Fruit fly (Drosophila melanogaster) whole organism, embryonic: ENCODE data around the gene Tyler.

Source experiments
- CG1024 ChIP-seq: fragments of 200-800 bp; sonication (Bioruptor generic); IDR thresholded peaks from 2 replicates; pipeline ENCODE4 v1.3.6; 2022; ENCODE audit warnings: missing biosample characterization, missing genetic modification characterization
- CG10431 ChIP-seq: fragments of 200-800 bp; sonication (Bioruptor generic); optimal IDR thresholded peaks from 3 replicates; lab custom pipeline; 2018; ENCODE audit warnings: missing biosample characterization, mild to moderate bottlenecking, missing genetic modification characterization
- CG10959 ChIP-seq: fragments of 200-800 bp; sonication (Bioruptor generic); IDR thresholded peaks from 2 replicates; pipeline ENCODE4 v1.3.6; 2022; ENCODE audit warnings: missing biosample characterization, missing genetic modification characterization
- CG11093 ChIP-seq: fragments of 200-800 bp; sonication (Bioruptor generic); IDR thresholded peaks from 3 replicates; pipeline ENCODE4 v1.3.6; 2022; ENCODE audit warnings: missing biosample characterization, missing genetic modification characterization
- CG12104 ChIP-seq: fragments of 200-800 bp; sonication (Bioruptor generic); optimal IDR thresholded peaks from 3 replicates; lab custom pipeline; 2016; ENCODE audit warnings: missing biosample characterization, missing genetic modification characterization
- CG1233 ChIP-seq: fragments of 200-800 bp; sonication (Bioruptor generic); optimal IDR thresholded peaks from 4 replicates; lab custom pipeline; 2018; ENCODE audit warnings: missing biosample characterization, mild to moderate bottlenecking, missing genetic modification characterization
- CG13424 ChIP-seq: fragments of 200-800 bp; sonication (Bioruptor generic); optimal IDR thresholded peaks from 2 replicates; lab custom pipeline; 2019; ENCODE audit warnings: missing biosample characterization, mild to moderate bottlenecking, missing genetic modification characterization, moderate library complexity
- CG15269 ChIP-seq: fragments of 200-800 bp; sonication (Bioruptor generic); optimal IDR thresholded peaks from 2 replicates; lab custom pipeline; 2018; ENCODE audit warnings: missing biosample characterization, mild to moderate bottlenecking, missing genetic modification characterization, moderate library complexity
- CG1529 ChIP-seq: fragments of 200-800 bp; sonication (Bioruptor generic); optimal IDR thresholded peaks from 3 replicates; lab custom pipeline; 2018; ENCODE audit warnings: missing biosample characterization, missing genetic modification characterization
- CG17328 ChIP-seq: fragments of 200-800 bp; sonication (Bioruptor generic); IDR thresholded peaks from 2 replicates; pipeline ENCODE4 v1.3.6; 2022; ENCODE audit warnings: missing biosample characterization, missing genetic modification characterization
- CG17359 ChIP-seq: fragments of 200-800 bp; sonication (Bioruptor generic); optimal IDR thresholded peaks from 3 replicates; lab custom pipeline; 2018; ENCODE audit warnings: missing biosample characterization, mild to moderate bottlenecking, missing genetic modification characterization, moderate library complexity
- CG17802 ChIP-seq: fragments of 200-800 bp; sonication (Bioruptor generic); optimal IDR thresholded peaks from 2 replicates; lab custom pipeline; 2018; ENCODE audit warnings: missing biosample characterization, mild to moderate bottlenecking, missing genetic modification characterization, moderate library complexity
- CG1792 ChIP-seq: fragments of 200-800 bp; sonication (Bioruptor generic); optimal IDR thresholded peaks from 2 replicates; lab custom pipeline; 2016; ENCODE audit warnings: missing biosample characterization, missing genetic modification characterization
- CG31388 ChIP-seq: fragments of 200-800 bp; sonication (Bioruptor generic); optimal IDR thresholded peaks from 2 replicates; lab custom pipeline; 2016; ENCODE audit warnings: missing biosample characterization, missing genetic modification characterization
- CG32772 ChIP-seq: fragments of 200-800 bp; sonication (Bioruptor generic); IDR thresholded peaks from 2 replicates; pipeline ENCODE4 v1.3.6; 2022; ENCODE audit warnings: missing biosample characterization, missing genetic modification characterization
- CG34422 ChIP-seq: fragments of 200-800 bp; sonication (Bioruptor generic); IDR thresholded peaks from 3 replicates; pipeline ENCODE4 v1.3.6; 2022; ENCODE audit warnings: missing biosample characterization, missing genetic modification characterization
- CG4328 ChIP-seq: fragments of 200-800 bp; sonication (Bioruptor generic); optimal IDR thresholded peaks from 3 replicates; lab custom pipeline; 2017; ENCODE audit warnings: missing biosample characterization, missing genetic modification reagents, missing genetic modification characterization
- CG6683 ChIP-seq: fragments of 200-800 bp; sonication (Bioruptor generic); optimal IDR thresholded peaks from 2 replicates; lab custom pipeline; 2017; ENCODE audit warnings: missing biosample characterization, mild to moderate bottlenecking, missing genetic modification characterization, missing genetic modification reagents
- CG7556 ChIP-seq: fragments of 200-800 bp; sonication (Bioruptor generic); optimal IDR thresholded peaks from 2 replicates; lab custom pipeline; 2017; ENCODE audit warnings: missing biosample characterization, mild to moderate bottlenecking, missing genetic modification characterization
- CG7745 ChIP-seq: fragments of 200-800 bp; sonication (Bioruptor generic); optimal IDR thresholded peaks from 2 replicates; lab custom pipeline; 2018; ENCODE audit warnings: missing biosample characterization, mild to moderate bottlenecking, missing genetic modification characterization, moderate library complexity
- CG9215 ChIP-seq: fragments of 200-800 bp; sonication (Bioruptor generic); IDR thresholded peaks from 2 replicates; pipeline ENCODE4 v1.3.6; 2022; ENCODE audit warnings: missing biosample characterization, missing genetic modification characterization
- CG9876 ChIP-seq: fragments of 200-800 bp; sonication (Bioruptor generic); optimal IDR thresholded peaks from 2 replicates; lab custom pipeline; 2016; ENCODE audit warnings: missing biosample characterization, missing genetic modification characterization
- CTCF ChIP-seq: fragments of 200-800 bp; sonication (Bioruptor generic); optimal IDR thresholded peaks from 2 replicates; lab custom pipeline; 2017; ENCODE audit warnings: missing biosample characterization, mild to moderate bottlenecking, missing genetic modification characterization, moderate library complexity
- Chrac-16 ChIP-seq: fragments of 200-800 bp; sonication (Bioruptor generic); optimal IDR thresholded peaks from 3 replicates; lab custom pipeline; 2016; ENCODE audit warnings: missing biosample characterization, missing genetic modification characterization
- Dad ChIP-seq: fragments of 200-800 bp; sonication (Bioruptor generic); optimal IDR thresholded peaks from 3 replicates; lab custom pipeline; 2016; ENCODE audit warnings: missing biosample characterization, missing genetic modification characterization
- Dip3 ChIP-seq: fragments of 200-800 bp; sonication (Bioruptor generic); optimal IDR thresholded peaks from 3 replicates; lab custom pipeline; 2016; ENCODE audit warnings: missing biosample characterization, missing genetic modification characterization
- H15 ChIP-seq: fragments of 200-800 bp; sonication (Bioruptor generic); IDR thresholded peaks from 3 replicates; pipeline ENCODE4 v1.3.6; 2022; ENCODE audit warnings: missing biosample characterization, missing genetic modification characterization
- H2.0 ChIP-seq: fragments of 200-800 bp; sonication (Bioruptor generic); IDR thresholded peaks from 2 replicates; pipeline ENCODE4 v1.3.6; 2022; ENCODE audit warnings: missing biosample characterization, missing genetic modification characterization
- Hr39 ChIP-seq: fragments of >200 bp; optimal IDR thresholded peaks from 2 replicates; lab custom pipeline; 2017
- Hr51 ChIP-seq, 2 experiments: fragments of 200-800 bp; sonication (Bioruptor generic); optimal IDR thresholded peaks; 2 replicates in 1 of 2; 3 replicates in 1 of 2; lab custom pipeline; 2016 to 2018; ENCODE audit warnings: missing biosample characterization in 2 of 2, missing genetic modification characterization in 2 of 2, mild to moderate bottlenecking in 1 of 2, moderate library complexity in 1 of 2
- Hsf ChIP-seq: fragments of 200-800 bp; sonication (Bioruptor generic); optimal IDR thresholded peaks from 3 replicates; lab custom pipeline; 2016; ENCODE audit warnings: missing biosample characterization, missing genetic modification characterization
- Meics ChIP-seq: fragments of 200-800 bp; sonication (Bioruptor generic); optimal IDR thresholded peaks from 2 replicates; lab custom pipeline; 2017; ENCODE audit warnings: missing biosample characterization, mild to moderate bottlenecking, missing genetic modification characterization
- Myb ChIP-seq: fragments of 200-800 bp; sonication (Bioruptor generic); optimal IDR thresholded peaks from 2 replicates; lab custom pipeline; 2016; ENCODE audit warnings: missing biosample characterization, missing genetic modification characterization
- Pdp1 ChIP-seq, 2 experiments: fragments of 200-800 bp; sonication (Bioruptor generic); optimal IDR thresholded peaks; 3 replicates each; lab custom pipeline; 2016; ENCODE audit warnings: missing biosample characterization in 2 of 2, missing genetic modification characterization in 2 of 2, mild to moderate bottlenecking in 1 of 2, moderate library complexity in 1 of 2
- Xbp1 ChIP-seq: fragments of 200-800 bp; sonication (Bioruptor generic); optimal IDR thresholded peaks from 3 replicates; lab custom pipeline; 2016; ENCODE audit warnings: missing biosample characterization, mild to moderate bottlenecking, missing genetic modification characterization
- YL-1 ChIP-seq: fragments of 200-800 bp; sonication (Bioruptor generic); optimal IDR thresholded peaks from 3 replicates; lab custom pipeline; 2017; ENCODE audit warnings: missing biosample characterization, mild to moderate bottlenecking, missing genetic modification characterization
- aop ChIP-seq: fragments of 200-800 bp; sonication (Bioruptor generic); IDR thresholded peaks from 2 replicates; pipeline ENCODE4 v1.3.6; 2022; ENCODE audit warnings: missing biosample characterization, missing genetic modification characterization
- ash1 ChIP-seq: fragments of 200-800 bp; sonication (Bioruptor generic); optimal IDR thresholded peaks from 2 replicates; lab custom pipeline; 2018; ENCODE audit warnings: missing biosample characterization, mild to moderate bottlenecking, missing genetic modification characterization
- bcd ChIP-seq: fragments of 200-800 bp; sonication (Bioruptor generic); optimal IDR thresholded peaks from 2 replicates; lab custom pipeline; 2017; ENCODE audit warnings: missing biosample characterization, mild to moderate bottlenecking, missing genetic modification characterization
- btn ChIP-seq: fragments of 200-800 bp; sonication (Bioruptor generic); optimal IDR thresholded peaks from 2 replicates; lab custom pipeline; 2016; ENCODE audit warnings: missing biosample characterization, missing genetic modification characterization
- cas ChIP-seq: fragments of 200-800 bp; sonication (Bioruptor generic); IDR thresholded peaks from 2 replicates; pipeline ENCODE4 v1.3.6; 2022; ENCODE audit warnings: missing biosample characterization, missing genetic modification characterization
- danr ChIP-seq: fragments of 200-800 bp; sonication (Bioruptor generic); IDR thresholded peaks from 2 replicates; pipeline ENCODE4 v1.3.6; 2022; ENCODE audit warnings: missing biosample characterization, missing genetic modification characterization
- dpn ChIP-seq, 2 experiments: fragments of 200-800 bp; sonication (Bioruptor generic); optimal IDR thresholded peaks; 3 replicates each; lab custom pipeline; 2016; ENCODE audit warnings: missing biosample characterization in 2 of 2, missing genetic modification characterization in 2 of 2
- gfzf ChIP-seq: fragments of 200-800 bp; sonication (Bioruptor generic); optimal IDR thresholded peaks from 2 replicates; lab custom pipeline; 2016; ENCODE audit warnings: missing biosample characterization, mild to moderate bottlenecking, missing genetic modification characterization, moderate library complexity
- ken ChIP-seq: fragments of 200-800 bp; sonication (Bioruptor generic); IDR thresholded peaks from 3 replicates; pipeline ENCODE4 v1.3.6; 2022; ENCODE audit warnings: missing biosample characterization, missing genetic modification characterization
- knrl ChIP-seq: fragments of 200-800 bp; sonication (Bioruptor generic); IDR thresholded peaks from 3 replicates; pipeline ENCODE4 v1.3.6; 2022; ENCODE audit warnings: missing biosample characterization, missing genetic modification characterization; ENCODE audit not compliant: partially characterized antibody
- oc ChIP-seq: fragments of 200-800 bp; sonication (Bioruptor generic); optimal IDR thresholded peaks from 2 replicates; lab custom pipeline; 2018; ENCODE audit warnings: missing biosample characterization, mild to moderate bottlenecking, missing genetic modification characterization, moderate library complexity
- peb ChIP-seq: fragments of 200-800 bp; sonication (Bioruptor generic); IDR thresholded peaks from 2 replicates; pipeline ENCODE4 v1.3.6; 2022; ENCODE audit warnings: missing biosample characterization, missing genetic modification characterization
- schlank ChIP-seq: fragments of 200-800 bp; sonication (Bioruptor generic); optimal IDR thresholded peaks from 2 replicates; lab custom pipeline; 2018; ENCODE audit warnings: missing biosample characterization, mild to moderate bottlenecking, missing genetic modification characterization
- seq ChIP-seq: fragments of 200-800 bp; sonication (Bioruptor generic); IDR thresholded peaks from 2 replicates; pipeline ENCODE4 v1.3.6; 2022; ENCODE audit warnings: missing biosample characterization, missing genetic modification characterization
- slbo ChIP-seq: fragments of 200-800 bp; sonication (Bioruptor generic); IDR thresholded peaks from 2 replicates; pipeline ENCODE4 v1.3.6; 2022; ENCODE audit warnings: missing biosample characterization, missing genetic modification characterization
- tio ChIP-seq: fragments of 200-800 bp; sonication (Bioruptor generic); optimal IDR thresholded peaks from 2 replicates; lab custom pipeline; 2017; ENCODE audit warnings: missing biosample characterization, missing genetic modification characterization, inconsistent platforms
- unpg ChIP-seq: fragments of 200-800 bp; sonication (Bioruptor generic); optimal IDR thresholded peaks from 3 replicates; lab custom pipeline; 2018; ENCODE audit warnings: missing biosample characterization, mild to moderate bottlenecking, missing genetic modification characterization, moderate library complexity

The Tyler gene

dm6 chrX:19604997-19605396, 6.3 kb upstream of the Tyler start, which contains the start of gene CG14207 (continued):
- TF ChIP-seq CG10959 (GFP tag; lab: Robert Waterston, UW) (no peak), CG1233 (no peak), danr (GFP tag; lab: Robert Waterston, UW) (no peak), cas (GFP tag; lab: Robert Waterston, UW) (no peak), CG1792 (GFP tag; lab: Kevin White, UChicago) (no peak), seq (GFP tag; lab: Robert Waterston, UW) (no peak), CG15269 (tag; lab: Kevin White, UChicago) (peak; percentile 31), CG17328 (no peak), CG10431 (GFP tag; lab: Kevin White, UChicago) (no peak), H2.0 (GFP tag; lab: Robert Waterston, UW) (no peak), CG34422 (GFP tag; lab: Robert Waterston, UW) (0 out of 3 replicates have a peak, but pooled peaks have one; percentile 29), CG17802 (tag; lab: Kevin White, UChicago) (no peak), Hsf (GFP tag; lab: Kevin White, UChicago) (no peak), slbo (GFP tag; lab: Robert Waterston, UW) (peak; percentile 41; the same call in 1 of the 2 replicates), oc (tag; lab: Kevin White, UChicago) (no peak), CG7556 (no peak), schlank (tag; lab: Kevin White, UChicago) (peak; percentile 10), Myb (GFP tag; lab: Kevin White, UChicago) (peak; percentile 28), CG32772 (no peak), CG4328 (GFP tag; lab: Kevin White, UChicago) (no peak), btn (GFP tag; lab: Kevin White, UChicago) (no peak), peb (no peak), CG17359 (tag; lab: Kevin White, UChicago) (peak; percentile 3), CG1529 (peak; percentile 6), CG12104 (GFP tag; lab: Kevin White, UChicago) (no peak), CG13424 (tag; lab: Kevin White, UChicago) (no peak), Dad (no peak), CG11093 (GFP tag; lab: Robert Waterston, UW) (no peak), CTCF (GFP tag; lab: Kevin White, UChicago) (no peak), CG9876 (no peak), ken (GFP tag; lab: Robert Waterston, UW) (no peak), dpn (GFP tag; optimal IDR thresholded peaks at IDR 0.05; lab: Kevin White, UChicago) (peak in 1 of 2 experiments; percentile 18), Hr51 (GFP tag; optimal IDR thresholded peaks at IDR 0.05; lab: Kevin White, UChicago) (no peak), tio (no peak), gfzf (peak; percentile 3), knrl (peak; percentile 47; the same call in 1 of the 3 replicates), bcd (GFP tag; lab: Kevin White, UChicago) (no peak), H15 (GFP tag; lab: Robert Waterston, UW) (no peak), ash1 (no peak), CG31388 (GFP tag; lab: Kevin White, UChicago) (no peak), Hr39 (lab: Kevin White, UChicago) (no peak), Pdp1 (GFP tag; optimal IDR thresholded peaks at IDR 0.05; lab: Kevin White, UChicago) (peak in 1 of 2 experiments; percentile 6), CG1024 (GFP tag; lab: Robert Waterston, UW) (no peak), unpg (GFP tag; lab: Kevin White, UChicago) (peak; percentile 6), Xbp1 (GFP tag; lab: Kevin White, UChicago) (no peak), Chrac-16 (GFP tag; lab: Kevin White, UChicago) (no peak), aop (no peak), CG6683 (GFP tag; lab: Kevin White, UChicago) (no peak), YL-1 (GFP tag; lab: Kevin White, UChicago) (peak; percentile 10), Dip3 (GFP tag; lab: Kevin White, UChicago) (peak; percentile 2), CG7745 (no peak), Meics (peak; percentile 8), CG9215 (GFP tag; lab: Robert Waterston, UW) (no peak)
